Worm (Caenorhabditis elegans) whole organism, young adult: Measurements from ENCODE around the gene cutl-15.
A peak's percentile ranks its signal among the peaks of the same experiment; 100 is the strongest.

ENCODE experiments used
- B0261.1 ChIP-seq: sonication (generic microtip); optimal IDR thresholded peaks from 2 replicates; lab custom pipeline; 2016; ENCODE audit warnings: mild to moderate bottlenecking, missing genetic modification characterization, moderate library complexity, missing compliant biosample characterization
- attf-5 ChIP-seq: fragments of 200-800 bp; sonication (Bioruptor generic); optimal IDR thresholded peaks from 2 replicates; lab custom pipeline; 2018; ENCODE audit warnings: mild to moderate bottlenecking, missing genetic modification characterization, missing compliant biosample characterization
- nhr-80 ChIP-seq: sonication (generic microtip); optimal IDR thresholded peaks from 2 replicates; lab custom pipeline; 2016; ENCODE audit warnings: missing genetic modification characterization, missing compliant biosample characterization
- xnd-1 ChIP-seq: sonication (generic microtip); optimal IDR thresholded peaks from 2 replicates; lab custom pipeline; 2016; ENCODE audit warnings: missing genotype, missing genetic modification reagents, missing genetic modification characterization, missing compliant biosample characterization

cutl-15 gene

ce11 chrII:8895895-8896294 is 51.6 kb downstream of the cutl-15 start:
- TF ChIP-seq nhr-80 (tag; lab: Kevin White, UChicago) (peak; percentile 55), xnd-1 (tag; lab: Kevin White, UChicago) (no peak)

DNA sequence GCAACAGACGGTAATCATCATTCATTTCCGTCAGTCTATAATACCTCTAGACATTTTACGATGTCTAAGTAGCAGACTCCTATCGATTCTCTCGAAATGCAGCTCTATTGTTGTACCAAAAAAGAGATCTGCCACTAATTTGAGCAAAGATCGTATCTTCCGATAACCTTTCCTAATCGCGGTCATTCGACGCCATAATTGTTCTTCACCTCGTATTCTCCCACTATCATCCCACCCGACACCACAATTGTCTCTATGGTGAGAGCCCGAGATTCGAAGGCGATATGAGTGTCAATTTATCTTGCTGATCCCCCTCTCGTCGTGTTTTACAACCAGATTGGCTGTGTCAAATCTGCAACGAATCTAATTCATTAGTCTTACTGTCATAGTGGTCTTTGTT is 52.1 kb downstream of the cutl-15 start:
- TF ChIP-seq attf-5 (GFP tag; lab: Kevin White, UChicago) (no peak), B0261.1 (tag; lab: Kevin White, UChicago) (no peak)
